Fruit fly (Drosophila melanogaster): Measurements from ENCODE around the gene Hacd2.
A peak's percentile ranks its signal among the peaks of the same experiment; 100 is the strongest.

Gene Hacd2

dm6 chr2L:13412219-13412618 lies 33.2 kb downstream of the Hacd2 start, which contains the start of gene Flad2:
TSS of gene Flad2 (plus strand) at chr2L:13412519.
- TF ChIP-seq ovo (GFP tag; optimal IDR thresholded peaks at IDR 0.05) (no peak), kay (GFP tag; ENCODE audit: borderline replicate concordance) (no peak), CG14711 (tag; optimal IDR thresholded peaks at IDR 0.05) (no peak), Crg-1 (GFP tag; optimal IDR thresholded peaks at IDR 0.05) (no peak), CG33017 (tag; optimal IDR thresholded peaks at IDR 0.05) (no peak), CG5204 (GFP tag; optimal IDR thresholded peaks at IDR 0.05) (no peak), CG7045 (GFP tag; optimal IDR thresholded peaks at IDR 0.05) (no peak), Clk (GFP tag; optimal IDR thresholded peaks at IDR 0.05) (no peak), CG7101 (tag; optimal IDR thresholded peaks at IDR 0.05) (no peak), CG1620 (GFP tag; optimal IDR thresholded peaks at IDR 0.05) (no peak), cic (GFP tag; optimal IDR thresholded peaks at IDR 0.05) (no peak), pad (GFP tag; optimal IDR thresholded peaks at IDR 0.05) (no peak), CG11617 (GFP tag; optimal IDR thresholded peaks at IDR 0.05) (no peak), CG12768 (GFP tag; optimal IDR thresholded peaks at IDR 0.05) (no peak), tj (GFP tag; optimal IDR thresholded peaks at IDR 0.05) (no peak), Hr96 (GFP tag; optimal IDR thresholded peaks at IDR 0.05) (no peak)

DNA sequence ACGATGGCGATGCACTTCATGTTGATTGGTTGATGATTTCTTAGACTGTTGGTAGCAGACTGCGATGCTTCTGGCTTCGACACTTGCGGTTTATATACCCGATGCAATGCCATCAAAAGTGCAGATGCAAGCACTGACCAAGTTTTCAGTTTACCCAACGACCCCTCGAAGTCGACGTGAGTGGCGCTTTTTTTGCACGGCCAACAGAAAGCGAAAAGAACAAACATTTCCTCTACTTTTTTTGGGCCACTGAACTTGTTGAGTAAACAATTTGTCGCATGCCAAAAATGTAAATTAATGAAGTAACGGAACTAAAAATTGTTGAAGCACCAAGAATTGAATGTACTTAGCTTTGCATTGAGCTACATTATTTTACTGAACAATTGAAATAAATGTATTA lies 33.9 kb downstream of the Hacd2 start, which contains the start of gene Vm34Ca:
Gene Vm34Ca, minus strand, starts transcription at position 66 of the 400 bp plus-strand sequence.
- TF ChIP-seq bab1 (GFP tag; optimal IDR thresholded peaks at IDR 0.05) (peak; percentile 49), tj (GFP tag; optimal IDR thresholded peaks at IDR 0.05) (peak; percentile 99), CG1620 (GFP tag; optimal IDR thresholded peaks at IDR 0.05) (no peak)

DNA sequence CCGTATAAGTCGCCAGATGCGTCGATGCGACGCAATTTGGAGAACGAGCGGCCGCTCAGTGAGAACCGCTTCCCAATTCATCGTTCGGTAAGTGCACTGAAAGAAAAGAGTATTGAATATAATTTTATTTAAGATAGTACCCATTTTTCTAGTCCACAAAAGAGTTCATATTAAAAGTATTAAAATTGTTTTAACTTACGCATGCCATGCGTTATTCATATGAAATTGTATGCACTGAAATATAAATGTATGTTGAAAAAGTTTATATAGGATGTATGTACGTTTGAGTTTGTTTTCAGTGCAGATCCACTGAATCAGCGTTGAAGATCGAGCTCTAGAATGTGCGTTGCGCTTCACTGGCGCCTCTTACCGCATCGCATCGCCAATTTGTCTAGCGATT lies 45.9 kb downstream of the Hacd2 start:
- TF ChIP-seq Mnt (GFP tag; optimal IDR thresholded peaks at IDR 0.05) (no peak), CG7101 (tag; optimal IDR thresholded peaks at IDR 0.05) (peak; percentile 25), CG33017 (tag; optimal IDR thresholded peaks at IDR 0.05) (peak; percentile 0), Hr96 (GFP tag; optimal IDR thresholded peaks at IDR 0.05) (no peak), toe (GFP tag; optimal IDR thresholded peaks at IDR 0.05) (peak; percentile 37), CG14711 (tag; optimal IDR thresholded peaks at IDR 0.05) (no peak), CG5204 (GFP tag; optimal IDR thresholded peaks at IDR 0.05) (peak; percentile 7), CG11617 (GFP tag; optimal IDR thresholded peaks at IDR 0.05) (no peak), ovo (GFP tag; optimal IDR thresholded peaks at IDR 0.05) (no peak), pad (GFP tag; optimal IDR thresholded peaks at IDR 0.05) (no peak), CG7045 (GFP tag; optimal IDR thresholded peaks at IDR 0.05) (no peak), bab1 (GFP tag; optimal IDR thresholded peaks at IDR 0.05) (peak; percentile 54), tj (GFP tag; optimal IDR thresholded peaks at IDR 0.05) (no peak), Crg-1 (GFP tag; optimal IDR thresholded peaks at IDR 0.05) (no peak), cic (GFP tag; optimal IDR thresholded peaks at IDR 0.05) (no peak), cnc (optimal IDR thresholded peaks at IDR 0.05) (no peak), CG1620 (GFP tag; optimal IDR thresholded peaks at IDR 0.05) (no peak), Clk (GFP tag; optimal IDR thresholded peaks at IDR 0.05) (no peak), CG12768 (GFP tag; optimal IDR thresholded peaks at IDR 0.05) (no peak), kay (GFP tag; ENCODE audit: borderline replicate concordance) (no peak)

dm6 chr2L:13398614-13399161 lies 46.8 kb downstream of the Hacd2 start, which contains the start of the genes CG10859 and CG7110:
TSS of gene CG10859 (minus strand) at chr2L:13398664.
TSS of gene CG7110 (plus strand) at chr2L:13398991.
- TF ChIP-seq CG12768 (GFP tag; optimal IDR thresholded peaks at IDR 0.05) = no peak
- TF ChIP-seq tj (GFP tag; optimal IDR thresholded peaks at IDR 0.05) = no peak
- TF ChIP-seq CG7101 (tag; optimal IDR thresholded peaks at IDR 0.05) = peak; percentile 72
- peak; percentile 46 for TF ChIP-seq CG14711 (tag; optimal IDR thresholded peaks at IDR 0.05)
- TF ChIP-seq CG1620 (GFP tag; optimal IDR thresholded peaks at IDR 0.05) = peak; percentile 18
- TF ChIP-seq Hr96 (GFP tag; optimal IDR thresholded peaks at IDR 0.05) = no peak
- TF ChIP-seq Crg-1 (GFP tag; optimal IDR thresholded peaks at IDR 0.05) = peak; percentile 50
- peak; percentile 11 for TF ChIP-seq ovo (GFP tag; optimal IDR thresholded peaks at IDR 0.05)
- no peak for TF ChIP-seq cic (GFP tag; optimal IDR thresholded peaks at IDR 0.05)
- peak; percentile 41 for TF ChIP-seq Mnt (GFP tag; optimal IDR thresholded peaks at IDR 0.05)
- TF ChIP-seq pad (GFP tag; optimal IDR thresholded peaks at IDR 0.05) = peak; percentile 28
- peak; percentile 97 for TF ChIP-seq bab1 (GFP tag; optimal IDR thresholded peaks at IDR 0.05)
- TF ChIP-seq CG33017 (tag; optimal IDR thresholded peaks at IDR 0.05) = peak; percentile 25
- peak; percentile 5 for TF ChIP-seq CG11617 (GFP tag; optimal IDR thresholded peaks at IDR 0.05)
- TF ChIP-seq CG7045 (GFP tag; optimal IDR thresholded peaks at IDR 0.05) = peak; percentile 44

dm6 chr2L:13397393-13397792 lies 48.1 kb downstream of the Hacd2 start:
- TF ChIP-seq Mnt (GFP tag; optimal IDR thresholded peaks at IDR 0.05) = no peak
- no peak for TF ChIP-seq CG7101 (tag; optimal IDR thresholded peaks at IDR 0.05)
- no peak for TF ChIP-seq CG33017 (tag; optimal IDR thresholded peaks at IDR 0.05)
- TF ChIP-seq pad (GFP tag; optimal IDR thresholded peaks at IDR 0.05) = no peak
- no peak for TF ChIP-seq toe (GFP tag; optimal IDR thresholded peaks at IDR 0.05)
- no peak for TF ChIP-seq CG11617 (GFP tag; optimal IDR thresholded peaks at IDR 0.05)

DNA sequence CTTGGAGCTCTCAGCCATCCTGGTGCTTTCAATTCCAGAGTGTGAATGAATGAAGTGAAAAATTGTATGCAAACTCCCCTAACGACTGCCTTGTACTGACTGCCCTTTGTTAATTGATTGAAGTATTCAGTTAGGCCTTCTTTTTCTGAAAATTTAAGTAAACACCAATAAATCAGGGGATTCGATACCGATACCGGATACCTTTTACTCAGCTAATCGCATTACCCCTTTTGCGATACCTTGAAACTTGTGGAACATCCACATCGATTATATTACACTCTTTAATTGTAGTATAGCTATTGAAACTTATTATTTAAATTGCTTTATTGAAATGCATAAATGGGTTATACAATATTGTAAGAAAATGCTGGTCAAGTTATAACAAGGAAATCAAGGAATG lies 49.4 kb downstream of the Hacd2 start, which contains the start of gene CG16957:
Gene CG16957, minus strand, starts transcription at position 101 of the 400 bp plus-strand sequence.
- no peak for TF ChIP-seq Mnt (GFP tag; optimal IDR thresholded peaks at IDR 0.05)
- no peak for TF ChIP-seq CG7045 (GFP tag; optimal IDR thresholded peaks at IDR 0.05)
- no peak for TF ChIP-seq kay (GFP tag; ENCODE audit: borderline replicate concordance)
- TF ChIP-seq CG14711 (tag; optimal IDR thresholded peaks at IDR 0.05) = no peak
- TF ChIP-seq cic (GFP tag; optimal IDR thresholded peaks at IDR 0.05) = no peak
- no peak for TF ChIP-seq Clk (GFP tag; optimal IDR thresholded peaks at IDR 0.05)
